Fruit fly (Drosophila melanogaster) whole organism, embryonic: ENCODE measurements around the gene CG16736.
A peak's percentile ranks its signal among the peaks of the same experiment; 100 is the strongest.

Experiments used
- Abd-B ChIP-seq: fragments of 200-800 bp; sonication (Bioruptor generic); optimal IDR thresholded peaks from 2 replicates; lab custom pipeline; 2018; ENCODE audit warnings: missing biosample characterization, mild to moderate bottlenecking, missing genetic modification characterization, moderate library complexity
- Ada2b ChIP-seq: fragments of 200-800 bp; sonication (Bioruptor generic); IDR thresholded peaks from 2 replicates; pipeline ENCODE4 v1.3.6; 2022; ENCODE audit warnings: missing biosample characterization, missing genetic modification characterization
- CG10267 ChIP-seq: fragments of 200-800 bp; sonication (Bioruptor generic); optimal IDR thresholded peaks from 2 replicates; lab custom pipeline; 2018; ENCODE audit warnings: missing biosample characterization, mild to moderate bottlenecking, missing genetic modification characterization, moderate library complexity
- CG10274 ChIP-seq: fragments of 200-800 bp; sonication (Bioruptor generic); optimal IDR thresholded peaks from 3 replicates; lab custom pipeline; 2017; ENCODE audit warnings: missing biosample characterization, mild to moderate bottlenecking, missing genetic modification characterization
- CG10654 ChIP-seq: fragments of 200-800 bp; sonication (Bioruptor generic); optimal IDR thresholded peaks from 2 replicates; lab custom pipeline; 2016; ENCODE audit warnings: missing biosample characterization, missing genetic modification characterization
- CG11247 ChIP-seq: fragments of 200-800 bp; sonication (Bioruptor generic); IDR thresholded peaks from 2 replicates; pipeline ENCODE4 v1.3.6; 2022; ENCODE audit warnings: missing biosample characterization, missing genetic modification characterization
- CG14050 ChIP-seq: fragments of 200-800 bp; sonication (Bioruptor generic); IDR thresholded peaks from 3 replicates; pipeline ENCODE4 v1.3.6; 2022; ENCODE audit warnings: missing biosample characterization, missing genetic modification characterization
- CG14441 ChIP-seq: fragments of 200-800 bp; sonication (Bioruptor generic); IDR thresholded peaks from 2 replicates; pipeline ENCODE4 v1.3.6; 2022; ENCODE audit warnings: missing biosample characterization, missing genetic modification characterization
- CG17359 ChIP-seq: fragments of 200-800 bp; sonication (Bioruptor generic); optimal IDR thresholded peaks from 3 replicates; lab custom pipeline; 2018; ENCODE audit warnings: missing biosample characterization, mild to moderate bottlenecking, missing genetic modification characterization, moderate library complexity
- CG17361 ChIP-seq: fragments of 200-800 bp; sonication (Bioruptor generic); IDR thresholded peaks from 3 replicates; pipeline ENCODE4 v1.3.6; 2022; ENCODE audit warnings: missing biosample characterization, missing genetic modification characterization
- CG1832 ChIP-seq: fragments of 200-800 bp; sonication (Bioruptor generic); optimal IDR thresholded peaks from 2 replicates; lab custom pipeline; 2017; ENCODE audit warnings: missing biosample characterization, mild to moderate bottlenecking, missing genetic modification characterization, inconsistent platforms
- CG18599 ChIP-seq: fragments of 200-800 bp; sonication (Bioruptor generic); optimal IDR thresholded peaks from 3 replicates; lab custom pipeline; 2017; ENCODE audit warnings: missing biosample characterization, missing genetic modification characterization, mild to moderate bottlenecking, moderate library complexity, missing genetic modification reagents
- CG18619 ChIP-seq: fragments of 200-800 bp; sonication (Bioruptor generic); optimal IDR thresholded peaks from 3 replicates; lab custom pipeline; 2017; ENCODE audit warnings: missing biosample characterization, mild to moderate bottlenecking, missing genetic modification characterization
- CG2116 ChIP-seq: fragments of 200-800 bp; sonication (Bioruptor generic); optimal IDR thresholded peaks from 3 replicates; lab custom pipeline; 2018; ENCODE audit warnings: missing biosample characterization, mild to moderate bottlenecking, missing genetic modification characterization
- CG2202 ChIP-seq: fragments of 200-800 bp; sonication (Bioruptor generic); optimal IDR thresholded peaks from 2 replicates; lab custom pipeline; 2018; ENCODE audit warnings: missing biosample characterization, mild to moderate bottlenecking, missing genetic modification characterization
- CG30431 ChIP-seq: fragments of 200-800 bp; sonication (Bioruptor generic); optimal IDR thresholded peaks from 2 replicates; lab custom pipeline; 2017; ENCODE audit warnings: missing biosample characterization, missing genetic modification characterization
- CG7556 ChIP-seq: fragments of 200-800 bp; sonication (Bioruptor generic); optimal IDR thresholded peaks from 2 replicates; lab custom pipeline; 2017; ENCODE audit warnings: missing biosample characterization, mild to moderate bottlenecking, missing genetic modification characterization
- CG7786 ChIP-seq: fragments of 200-800 bp; sonication (Bioruptor generic); optimal IDR thresholded peaks from 2 replicates; lab custom pipeline; 2016; ENCODE audit warnings: missing biosample characterization, missing genetic modification characterization
- CG9609 ChIP-seq: fragments of 200-800 bp; sonication (Bioruptor generic); optimal IDR thresholded peaks from 3 replicates; lab custom pipeline; 2016; ENCODE audit warnings: missing biosample characterization, missing genetic modification characterization
- Dip2 ChIP-seq: fragments of 200-800 bp; sonication (Bioruptor generic); IDR thresholded peaks from 2 replicates; pipeline ENCODE4 v1.3.6; 2022; ENCODE audit warnings: missing biosample characterization, missing genetic modification characterization
- Drgx ChIP-seq: fragments of 200-800 bp; sonication (Bioruptor generic); IDR thresholded peaks from 2 replicates; pipeline ENCODE4 v1.3.6; 2022; ENCODE audit warnings: missing biosample characterization, missing genetic modification characterization
- Eip74EF ChIP-seq, 2 experiments: fragments of 200-800 bp in 1 of 2; fragments of >200 bp in 1 of 2; sonication (Bioruptor generic) in 1 of 2; optimal IDR thresholded peaks; 2 replicates each; lab custom pipeline; 2017 to 2019; ENCODE audit warnings: missing biosample characterization in 2 of 2, missing genetic modification characterization in 2 of 2, mild to moderate bottlenecking in 1 of 2, moderate library complexity in 1 of 2
- Elba2 ChIP-seq: fragments of 200-800 bp; sonication (Bioruptor generic); optimal IDR thresholded peaks from 3 replicates; lab custom pipeline; 2016; ENCODE audit warnings: missing biosample characterization, missing genetic modification characterization
- HHEX ChIP-seq: fragments of 200-800 bp; sonication (Bioruptor generic); optimal IDR thresholded peaks from 3 replicates; lab custom pipeline; 2017; ENCODE audit warnings: missing biosample characterization, mild to moderate bottlenecking, missing genetic modification characterization, missing genetic modification reagents
- HmgZ ChIP-seq: fragments of 200-800 bp; sonication (Bioruptor generic); optimal IDR thresholded peaks from 2 replicates; lab custom pipeline; 2018; ENCODE audit warnings: missing biosample characterization, mild to moderate bottlenecking, missing genetic modification characterization
- Hmx ChIP-seq: fragments of 200-800 bp; sonication (Bioruptor generic); optimal IDR thresholded peaks from 2 replicates; lab custom pipeline; 2016; ENCODE audit warnings: missing biosample characterization, missing genetic modification characterization
- Lhr ChIP-seq: fragments of 200-800 bp; sonication (Bioruptor generic); optimal IDR thresholded peaks from 3 replicates; lab custom pipeline; 2017; ENCODE audit warnings: mild to moderate bottlenecking, missing biosample characterization, missing genetic modification reagents, missing genetic modification characterization
- MBD-R2 ChIP-seq: fragments of 200-800 bp; sonication (Bioruptor generic); IDR thresholded peaks from 2 replicates; pipeline ENCODE4 v1.3.6; 2022; ENCODE audit warnings: missing biosample characterization, missing genetic modification characterization
- Mad ChIP-seq: fragments of 200-800 bp; sonication (Bioruptor generic); optimal IDR thresholded peaks from 2 replicates; lab custom pipeline; 2016; ENCODE audit warnings: missing biosample characterization, missing genetic modification characterization
- Myb ChIP-seq: fragments of 200-800 bp; sonication (Bioruptor generic); optimal IDR thresholded peaks from 2 replicates; lab custom pipeline; 2016; ENCODE audit warnings: missing biosample characterization, missing genetic modification characterization
- NC2α ChIP-seq: fragments of 200-800 bp; sonication (Bioruptor generic); optimal IDR thresholded peaks from 2 replicates; lab custom pipeline; 2016; ENCODE audit warnings: missing biosample characterization, missing genetic modification characterization
- Neu2 ChIP-seq: fragments of 200-800 bp; sonication (Bioruptor generic); optimal IDR thresholded peaks from 3 replicates; lab custom pipeline; 2016; ENCODE audit warnings: missing biosample characterization, missing genetic modification characterization, borderline replicate concordance
- Nf-YB ChIP-seq: fragments of 200-800 bp; sonication (Bioruptor generic); optimal IDR thresholded peaks from 3 replicates; lab custom pipeline; 2019; ENCODE audit warnings: missing biosample characterization, mild to moderate bottlenecking, missing genetic modification characterization, moderate library complexity
- TFAM ChIP-seq: fragments of 200-800 bp; sonication (Bioruptor generic); optimal IDR thresholded peaks from 2 replicates; lab custom pipeline; 2017; ENCODE audit warnings: missing biosample characterization, missing genetic modification characterization, inconsistent platforms
- amos ChIP-seq: fragments of 200-800 bp; sonication (Bioruptor generic); IDR thresholded peaks from 2 replicates; pipeline ENCODE4 v1.3.6; 2022; ENCODE audit warnings: missing biosample characterization, missing genetic modification characterization; ENCODE audit not compliant: partially characterized antibody
- bsh ChIP-seq, 2 experiments: fragments of 200-800 bp; sonication (Bioruptor generic); optimal IDR thresholded peaks; 2 replicates each; lab custom pipeline; 2017 to 2018; ENCODE audit warnings: mild to moderate bottlenecking in 2 of 2, missing biosample characterization in 2 of 2, missing genetic modification characterization in 2 of 2, moderate library complexity in 1 of 2
- dm ChIP-seq: fragments of 200-800 bp; sonication (Bioruptor generic); optimal IDR thresholded peaks from 3 replicates; lab custom pipeline; 2016; ENCODE audit warnings: missing biosample characterization, missing genetic modification characterization
- jing ChIP-seq: fragments of 200-800 bp; sonication (Bioruptor generic); optimal IDR thresholded peaks from 2 replicates; lab custom pipeline; 2018; ENCODE audit warnings: missing biosample characterization, mild to moderate bottlenecking, missing genetic modification characterization
- jumu ChIP-seq: fragments of 200-800 bp; sonication (Bioruptor generic); optimal IDR thresholded peaks from 3 replicates; lab custom pipeline; 2016; ENCODE audit warnings: missing biosample characterization, missing genetic modification characterization
- kay ChIP-seq: fragments of 200-800 bp; sonication (Bioruptor generic); optimal IDR thresholded peaks from 2 replicates; lab custom pipeline; 2016; ENCODE audit warnings: missing biosample characterization, missing genetic modification characterization
- nom ChIP-seq: fragments of 200-800 bp; sonication (Bioruptor generic); optimal IDR thresholded peaks from 2 replicates; lab custom pipeline; 2017; ENCODE audit warnings: missing biosample characterization, missing genetic modification characterization, mild to moderate bottlenecking, moderate library complexity, missing genetic modification reagents
- pan ChIP-seq, 4 experiments: fragments of >200 bp in 3 of 4; fragments of 200-800 bp in 1 of 4; sonication (Bioruptor generic) in 1 of 4; optimal IDR thresholded peaks in 3 of 4; IDR thresholded peaks in 1 of 4; 2 replicates each; pipeline versions ENCODE4 v1.3.6 to Lab custom; 2017 to 2022; ENCODE audit warnings: missing biosample characterization in 2 of 4, missing genetic modification characterization in 2 of 4, mixed read lengths in 1 of 4
- prd ChIP-seq, 3 experiments: fragments of >200 bp in 2 of 3; fragments of 200-800 bp in 1 of 3; sonication (Bioruptor generic) in 1 of 3; optimal IDR thresholded peaks in 2 of 3; IDR thresholded peaks in 1 of 3; 2 replicates in 2 of 3; 3 replicates in 1 of 3; pipeline versions ENCODE4 v1.3.6 to Lab custom; 2017 to 2022; ENCODE audit warnings: missing biosample characterization in 1 of 3, missing genetic modification characterization in 1 of 3
- sc ChIP-seq, 3 experiments: fragments of >200 bp in 2 of 3; fragments of 200-800 bp in 1 of 3; sonication (Bioruptor generic) in 1 of 3; optimal IDR thresholded peaks; 2 replicates in 2 of 3; 3 replicates in 1 of 3; lab custom pipeline; 2017; ENCODE audit warnings: mild to moderate bottlenecking in 1 of 3, missing biosample characterization in 1 of 3, missing genetic modification characterization in 1 of 3, missing genetic modification reagents in 1 of 3
- scrt ChIP-seq: fragments of 200-800 bp; sonication (Bioruptor generic); optimal IDR thresholded peaks from 2 replicates; lab custom pipeline; 2018; ENCODE audit warnings: missing biosample characterization, mild to moderate bottlenecking, missing genetic modification characterization, moderate library complexity
- toy ChIP-seq: fragments of 200-800 bp; sonication (Bioruptor generic); IDR thresholded peaks from 2 replicates; pipeline ENCODE4 v1.3.6; 2022; ENCODE audit warnings: missing biosample characterization, missing genetic modification characterization
- twi ChIP-seq: fragments of 200-800 bp; optimal IDR thresholded peaks from 2 replicates; lab custom pipeline; 2019; ENCODE audit warnings: missing biosample characterization, mild to moderate bottlenecking, missing genetic modification characterization, moderate library complexity
- usp ChIP-seq: fragments of >200 bp; optimal IDR thresholded peaks from 2 replicates; lab custom pipeline; 2017; ENCODE audit warnings: missing biosample characterization, missing genetic modification characterization
- zf30C ChIP-seq: fragments of 200-800 bp; sonication (Bioruptor generic); optimal IDR thresholded peaks from 3 replicates; lab custom pipeline; 2018; ENCODE audit warnings: missing biosample characterization, mild to moderate bottlenecking, missing genetic modification characterization

Gene CG16736

dm6 chr3R:9224807-9225206, 32.7 kb downstream of the CG16736 start (continued):
- no peak for TF ChIP-seq pan (optimal IDR thresholded peaks at IDR 0.05; lab: Kevin White, UChicago)
- peak in 1 of 2 experiments; percentile 75 for TF ChIP-seq pan (GFP tag; optimal IDR thresholded peaks at IDR 0.05 in 1 of 2, IDR thresholded peaks at IDR 0.05 in 1 of 2)
- TF ChIP-seq scrt: peak; percentile 38
- no peak for TF ChIP-seq CG11247
- no peak for TF ChIP-seq usp (GFP tag; lab: Kevin White, UChicago)
- TF ChIP-seq CG18619: peak; percentile 43
- no peak for TF ChIP-seq jing (GFP tag; lab: Kevin White, UChicago)
- no peak for TF ChIP-seq MBD-R2 (GFP tag; lab: Robert Waterston, UW)
- TF ChIP-seq toy (GFP tag; lab: Robert Waterston, UW): no peak
- peak; percentile 77 for TF ChIP-seq CG14441 (GFP tag; lab: Robert Waterston, UW)
- peak; percentile 77 for TF ChIP-seq CG17361 (GFP tag; lab: Robert Waterston, UW)
- no peak for TF ChIP-seq Myb (GFP tag; lab: Kevin White, UChicago)
- peak; percentile 64 for TF ChIP-seq CG7556
- no peak for TF ChIP-seq nom (GFP tag; lab: Kevin White, UChicago)
- TF ChIP-seq zf30C: peak; percentile 53
- no peak for TF ChIP-seq Eip74EF (GFP tag; optimal IDR thresholded peaks at IDR 0.05; lab: Kevin White, UChicago)
- TF ChIP-seq HHEX (GFP tag; lab: Kevin White, UChicago): peak; percentile 52
- peak in 1 of 2 experiments; percentile 82 for TF ChIP-seq bsh (GFP tag; optimal IDR thresholded peaks at IDR 0.05; lab: Kevin White, UChicago)
- TF ChIP-seq CG10267 (tag; lab: Kevin White, UChicago): peak; percentile 20
- peak; percentile 62 for TF ChIP-seq Abd-B (GFP tag; lab: Kevin White, UChicago)
- peak; percentile 42 for TF ChIP-seq CG7786 (GFP tag; lab: Kevin White, UChicago)
- peak; percentile 88 for TF ChIP-seq CG17359 (tag; lab: Kevin White, UChicago)
- TF ChIP-seq CG18599: peak; percentile 66
- TF ChIP-seq CG10654 (GFP tag; lab: Kevin White, UChicago): peak; percentile 72
- TF ChIP-seq kay (GFP tag; lab: Kevin White, UChicago): peak; percentile 47
- peak; percentile 38; the same call in 1 of the 3 replicates for TF ChIP-seq CG14050 (GFP tag; lab: Robert Waterston, UW)
- no peak for TF ChIP-seq prd (optimal IDR thresholded peaks at IDR 0.05; lab: Kevin White, UChicago)
- TF ChIP-seq prd (GFP tag; IDR thresholded peaks at IDR 0.05; lab: Robert Waterston, UW): peak; percentile 83
- peak; percentile 46 for TF ChIP-seq Nf-YB
- TF ChIP-seq Neu2 (GFP tag; lab: Kevin White, UChicago): no peak
- TF ChIP-seq CG1832 (GFP tag; lab: Kevin White, UChicago): no peak
- no peak for TF ChIP-seq sc (optimal IDR thresholded peaks at IDR 0.05; lab: Kevin White, UChicago)
- TF ChIP-seq sc (GFP tag; optimal IDR thresholded peaks at IDR 0.05; lab: Kevin White, UChicago): peak; percentile 20
- TF ChIP-seq CG10274 (GFP tag; lab: Kevin White, UChicago): no peak
- TF ChIP-seq Hmx (GFP tag; lab: Kevin White, UChicago): peak; percentile 16
- peak; percentile 11 for TF ChIP-seq dm (GFP tag; lab: Kevin White, UChicago)
- no peak for TF ChIP-seq Elba2 (GFP tag; lab: Kevin White, UChicago)
- TF ChIP-seq CG9609 (GFP tag; lab: Kevin White, UChicago): peak; percentile 60
- peak; percentile 51 for TF ChIP-seq Ada2b (GFP tag; lab: Robert Waterston, UW)
- TF ChIP-seq Mad (GFP tag; lab: Kevin White, UChicago): peak; percentile 39
- TF ChIP-seq NC2α (GFP tag; lab: Kevin White, UChicago): no peak
- TF ChIP-seq CG2116 (GFP tag; lab: Kevin White, UChicago): peak; percentile 26
- peak; percentile 22 for TF ChIP-seq CG30431 (GFP tag; lab: Kevin White, UChicago)
- TF ChIP-seq jumu (GFP tag; lab: Kevin White, UChicago): peak; percentile 37
- TF ChIP-seq CG2202 (tag; lab: Kevin White, UChicago): no peak
- TF ChIP-seq HmgZ (tag; lab: Kevin White, UChicago): no peak
- TF ChIP-seq TFAM: no peak
- TF ChIP-seq Dip2 (GFP tag; lab: Robert Waterston, UW): no peak
- TF ChIP-seq Drgx (GFP tag; lab: Robert Waterston, UW): peak; percentile 74
- TF ChIP-seq Lhr: no peak
- peak; percentile 59 for TF ChIP-seq twi
- no peak for TF ChIP-seq amos (GFP tag; lab: Robert Waterston, UW)
